Worm (Caenorhabditis elegans): ENCODE measurements around the gene unc-69.

ce11 chrIII:10344762-10345161 is 26.0 kb downstream of the unc-69 start:
- TF ChIP-seq nhr-11 (tag; optimal IDR thresholded peaks at IDR 0.05), result no peak
- no peak for TF ChIP-seq ztf-1 (GFP tag; conservative IDR thresholded peaks at IDR 0.05)
- no peak for TF ChIP-seq aly-2 (tag; optimal IDR thresholded peaks at IDR 0.05)
- TF ChIP-seq lsy-2 (tag; optimal IDR thresholded peaks at IDR 0.05), result no peak
- TF ChIP-seq mdl-1 (tag; optimal IDR thresholded peaks at IDR 0.05), result no peak
- no peak for TF ChIP-seq unc-62 (GFP tag; optimal IDR thresholded peaks at IDR 0.05)
- TF ChIP-seq ztf-11 (tag; optimal IDR thresholded peaks at IDR 0.05), result no peak
- TF ChIP-seq elt-1 (tag; optimal IDR thresholded peaks at IDR 0.05), result no peak
- TF ChIP-seq ZK546.5 (tag; optimal IDR thresholded peaks at IDR 0.05), result no peak
- TF ChIP-seq unc-39 (tag; optimal IDR thresholded peaks at IDR 0.05), result no peak
